Worm (Caenorhabditis elegans) whole organism, young adult: ENCODE data around the gene F15B9.11.

Experiments used
- C06A6.2 ChIP-seq: fragments of 200-800 bp; sonication (Bioruptor generic); conservative IDR thresholded peaks from 2 replicates; pipeline ENCODE4 v1.3.6; 2022; ENCODE audit warnings: missing genetic modification characterization, missing compliant biosample characterization
- F57A8.1 ChIP-seq: fragments of 200-800 bp; sonication (Bioruptor generic); optimal IDR thresholded peaks from 2 replicates; lab custom pipeline; 2018; ENCODE audit warnings: mild to moderate bottlenecking, missing genetic modification characterization, moderate library complexity, missing compliant biosample characterization
- F57C9.4 ChIP-seq: sonication (generic microtip); optimal IDR thresholded peaks from 2 replicates; lab custom pipeline; 2017; ENCODE audit warnings: mild to moderate bottlenecking, missing genetic modification characterization, missing compliant biosample characterization
- ama-1 ChIP-seq, 3 experiments: fragments of 150-350 bp in 1 of 3; sonication (generic microtip) in 2 of 3; optimal IDR thresholded peaks; 2 replicates each; lab custom pipeline; 2014 to 2018; ENCODE audit warnings: missing biosample characterization in 2 of 3, missing genetic modification characterization in 2 of 3, missing genetic modification reagents in 2 of 3
- dpl-1 ChIP-seq: fragments of 150-350 bp; optimal IDR thresholded peaks from 2 replicates; lab custom pipeline; 2014; ENCODE audit warnings: missing biosample characterization, missing genetic modification reagents, missing genetic modification characterization
- hlh-26 ChIP-seq: fragments of 200-800 bp; sonication (Bioruptor generic); conservative IDR thresholded peaks from 2 replicates; pipeline ENCODE4 v1.3.6; 2022; ENCODE audit warnings: missing genetic modification reagents, missing genetic modification characterization, missing compliant biosample characterization
- let-607 ChIP-seq, 2 experiments: fragments of 200-800 bp in 1 of 2; sonication (Bioruptor generic) in 1 of 2; sonication (generic microtip) in 1 of 2; optimal IDR thresholded peaks; 2 replicates each; lab custom pipeline; 2016 to 2018; ENCODE audit warnings: mild to moderate bottlenecking in 2 of 2, missing compliant biosample characterization in 2 of 2, missing genetic modification characterization in 2 of 2, moderate library complexity in 2 of 2, missing genotype in 1 of 2
- lin-35 ChIP-seq, 3 experiments: fragments of 150-350 bp in 2 of 3; sonication (generic microtip) in 1 of 3; optimal IDR thresholded peaks; 2 replicates each; lab custom pipeline; 2014 to 2018; ENCODE audit warnings: missing biosample characterization in 3 of 3, missing genetic modification characterization in 3 of 3, missing genetic modification reagents in 3 of 3
- pha-4 ChIP-seq: fragments of 150-350 bp; sonication (generic microtip); optimal IDR thresholded peaks from 2 replicates; lab custom pipeline; 2014; ENCODE audit warnings: missing biosample characterization, missing genetic modification reagents, missing genetic modification characterization
- tlf-1 ChIP-seq: fragments of 200-800 bp; sonication (Bioruptor generic); optimal IDR thresholded peaks from 2 replicates; lab custom pipeline; 2018; ENCODE audit warnings: mild to moderate bottlenecking, missing genetic modification characterization, missing compliant biosample characterization
- unc-62 ChIP-seq: fragments of 150-350 bp; optimal IDR thresholded peaks from 2 replicates; lab custom pipeline; 2014; ENCODE audit warnings: missing biosample characterization, missing genetic modification reagents, missing genetic modification characterization
- xnd-1 ChIP-seq: sonication (generic microtip); optimal IDR thresholded peaks from 2 replicates; lab custom pipeline; 2016; ENCODE audit warnings: missing genotype, missing genetic modification reagents, missing genetic modification characterization, missing compliant biosample characterization

ce11 chrV:13022265-13022664 lies 29.6 kb upstream of the F15B9.11 start:
- TF ChIP-seq ama-1 (optimal IDR thresholded peaks at IDR 0.05; lab: Kevin White, UChicago), result no peak
- no peak for TF ChIP-seq ama-1 (GFP tag; optimal IDR thresholded peaks at IDR 0.05; lab: Kevin White, UChicago)
- no peak for TF ChIP-seq C06A6.2 (GFP tag; lab: Robert Waterston, UW)
- TF ChIP-seq lin-35 (GFP tag; optimal IDR thresholded peaks at IDR 0.05; lab: Kevin White, UChicago), result no peak
- no peak for TF ChIP-seq pha-4 (tag; lab: Kevin White, UChicago)
- no peak for TF ChIP-seq let-607 (tag; optimal IDR thresholded peaks at IDR 0.05; lab: Kevin White, UChicago)
- no peak for TF ChIP-seq xnd-1 (tag; lab: Kevin White, UChicago)
- no peak for TF ChIP-seq unc-62
- no peak for TF ChIP-seq F57A8.1 (GFP tag; lab: Kevin White, UChicago)
- no peak for TF ChIP-seq dpl-1 (GFP tag; lab: Kevin White, UChicago)
- TF ChIP-seq tlf-1 (GFP tag; lab: Kevin White, UChicago), result no peak
- TF ChIP-seq hlh-26, result no peak
- TF ChIP-seq F57C9.4, result no peak
